Fruit fly (Drosophila melanogaster): Measurements from ENCODE around the gene CG9147.

The CG9147 gene

DNA sequence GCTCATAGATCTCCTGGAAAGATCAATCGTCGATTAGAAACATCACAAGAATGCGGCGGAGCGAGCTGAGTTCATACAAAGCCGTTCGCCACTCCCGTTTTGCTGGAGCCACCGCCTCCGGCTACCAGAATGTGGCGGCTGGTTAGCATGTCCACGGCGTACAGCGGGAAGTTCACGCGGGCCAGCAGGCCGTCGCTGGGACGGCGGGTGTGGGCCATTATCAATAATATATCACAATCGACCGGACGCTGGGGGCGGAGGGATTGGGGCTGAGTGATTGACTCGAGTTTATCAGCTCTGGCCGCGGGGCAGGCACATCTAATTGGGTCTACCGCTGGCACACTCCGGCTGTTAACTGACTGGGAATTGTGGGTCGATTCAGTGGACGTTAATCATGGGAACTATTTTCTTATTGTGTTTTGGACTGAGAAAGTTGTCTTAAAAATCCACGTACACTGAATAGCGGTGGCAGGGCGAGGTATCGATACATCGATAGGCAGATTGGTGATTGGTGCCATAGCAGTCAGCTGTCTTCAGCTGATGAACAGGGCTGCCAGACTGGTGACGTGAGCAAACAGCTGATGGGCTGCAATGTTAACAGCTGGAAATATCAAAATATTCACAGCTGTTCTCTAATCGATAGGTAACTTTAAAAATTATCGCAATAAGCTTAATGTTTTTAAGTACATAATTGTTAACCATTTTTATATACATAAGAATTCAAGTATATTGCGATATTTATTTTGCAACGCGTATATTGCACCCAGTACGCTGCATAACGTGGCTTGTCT, 32.9 kb downstream of the CG9147 start, which contains the start of gene CG9175 (continued):
- peak; percentile 37 for TF ChIP-seq nerfin-1 (tag; optimal IDR thresholded peaks at IDR 0.05)
- no peak for TF ChIP-seq salm (tag; optimal IDR thresholded peaks at IDR 0.05)
- TF ChIP-seq CG43689 (GFP tag; IDR thresholded peaks at IDR 0.05) = no peak
- TF ChIP-seq bcd (GFP tag; optimal IDR thresholded peaks at IDR 0.05) = peak; percentile 43
- TF ChIP-seq fd64A (GFP tag; optimal IDR thresholded peaks at IDR 0.05) = no peak
- TF ChIP-seq Tbp (GFP tag; optimal IDR thresholded peaks at IDR 0.05) = no peak
- no peak for TF ChIP-seq Hand (GFP tag; optimal IDR thresholded peaks at IDR 0.05)
- peak; percentile 22 for TF ChIP-seq Blimp-1 (GFP tag; optimal IDR thresholded peaks at IDR 0.05)
- peak; percentile 21 for TF ChIP-seq MTF-1 (GFP tag; optimal IDR thresholded peaks at IDR 0.05; ENCODE audit: borderline replicate concordance)
- TF ChIP-seq Awh (GFP tag; IDR thresholded peaks at IDR 0.05) = no peak
- peak; percentile 74 for TF ChIP-seq CG17829 (tag; optimal IDR thresholded peaks at IDR 0.05)
- TF ChIP-seq CG4360 (GFP tag; IDR thresholded peaks at IDR 0.05) = no peak
- no peak for TF ChIP-seq z (GFP tag; IDR thresholded peaks at IDR 0.05)
- no peak for TF ChIP-seq C15 (GFP tag; IDR thresholded peaks at IDR 0.05)
- TF ChIP-seq Hr3 (GFP tag; optimal IDR thresholded peaks at IDR 0.05) = peak; percentile 5
- TF ChIP-seq Trl (optimal IDR thresholded peaks at IDR 0.05) = no peak
- peak; percentile 12 for TF ChIP-seq Trl (GFP tag; optimal IDR thresholded peaks at IDR 0.05)
- no peak for TF ChIP-seq trh (GFP tag; optimal IDR thresholded peaks at IDR 0.05)
- peak; percentile 76 for TF ChIP-seq CG14710 (tag; optimal IDR thresholded peaks at IDR 0.05)
- TF ChIP-seq usp (GFP tag; optimal IDR thresholded peaks at IDR 0.05) = no peak
- peak in 1 of 2 experiments; percentile 78 for TF ChIP-seq tll (GFP tag; optimal IDR thresholded peaks at IDR 0.05)
- TF ChIP-seq lilli (GFP tag; optimal IDR thresholded peaks at IDR 0.05) = peak; percentile 41
- peak; percentile 15 for TF ChIP-seq CG12104 (GFP tag; optimal IDR thresholded peaks at IDR 0.05)
- TF ChIP-seq CG6654 (GFP tag; optimal IDR thresholded peaks at IDR 0.05) = no peak
- no peak for TF ChIP-seq Hey (tag; optimal IDR thresholded peaks at IDR 0.05)
- TF ChIP-seq amos (GFP tag; IDR thresholded peaks at IDR 0.05; ENCODE audit: partially characterized antibody) = peak; percentile 98
- no peak for TF ChIP-seq CG18764 (GFP tag; optimal IDR thresholded peaks at IDR 0.05)
- TF ChIP-seq sima (GFP tag; optimal IDR thresholded peaks at IDR 0.05) = no peak
- peak; percentile 95 for TF ChIP-seq Dll (GFP tag; IDR thresholded peaks at IDR 0.05; ENCODE audit: partially characterized antibody)
- TF ChIP-seq chif (GFP tag; optimal IDR thresholded peaks at IDR 0.05) = peak in 1 of 2 experiments; percentile 49
- peak; percentile 46 for TF ChIP-seq CG9817 (tag; optimal IDR thresholded peaks at IDR 0.05)
- TF ChIP-seq seq (GFP tag; IDR thresholded peaks at IDR 0.05) = no peak
- TF ChIP-seq zfh1 (GFP tag; IDR thresholded peaks at IDR 0.05) = peak; percentile 4; the same call in 1 of the 3 replicates
- TF ChIP-seq CG10274 (GFP tag; optimal IDR thresholded peaks at IDR 0.05) = no peak
- peak; percentile 36 for TF ChIP-seq CG2678 (tag; optimal IDR thresholded peaks at IDR 0.05)
- TF ChIP-seq Max (GFP tag; optimal IDR thresholded peaks at IDR 0.05) = no peak
- TF ChIP-seq twi (tag; optimal IDR thresholded peaks at IDR 0.05) = no peak
- TF ChIP-seq MESR4 (GFP tag; optimal IDR thresholded peaks at IDR 0.05) = peak; percentile 98
- peak; percentile 55; the same call in 1 of the 2 replicates for TF ChIP-seq E2f2 (GFP tag; IDR thresholded peaks at IDR 0.05)
- peak; percentile 39; the same call in 1 of the 2 replicates for TF ChIP-seq Ptx1 (GFP tag; IDR thresholded peaks at IDR 0.05)
- no peak for TF ChIP-seq gt (GFP tag; IDR thresholded peaks at IDR 0.05)
- no peak for TF ChIP-seq CG13123 (GFP tag; optimal IDR thresholded peaks at IDR 0.05)
- peak; percentile 91 for TF ChIP-seq HLH4C (GFP tag; IDR thresholded peaks at IDR 0.05; ENCODE audit: partially characterized antibody)
- TF ChIP-seq CG7786 (GFP tag; optimal IDR thresholded peaks at IDR 0.05) = no peak
- TF ChIP-seq danr (GFP tag; IDR thresholded peaks at IDR 0.05) = no peak
- 0 out of 3 replicates have a peak, but pooled peaks have one; percentile 37 for TF ChIP-seq CG11695 (GFP tag; IDR thresholded peaks at IDR 0.05)
- TF ChIP-seq CG6854 (GFP tag; optimal IDR thresholded peaks at IDR 0.05) = peak; percentile 32
- no peak for TF ChIP-seq CkIIα-i1 (GFP tag; IDR thresholded peaks at IDR 0.05)
- peak; percentile 72 for TF ChIP-seq CG9932 (GFP tag; IDR thresholded peaks at IDR 0.05)
- peak; percentile 70 for TF ChIP-seq CG33213 (GFP tag; optimal IDR thresholded peaks at IDR 0.05)

Data from whole organism, embryonic.